Worm (Caenorhabditis elegans) whole organism, mixed stage, embryonic: Measurements from ENCODE around the gene ugt-7.

ENCODE experiments used
- M03D4.4 ChIP-seq: sonication (generic microtip); optimal IDR thresholded peaks from 2 replicates; lab custom pipeline; 2017; ENCODE audit warnings: mild to moderate bottlenecking, missing genetic modification characterization, missing compliant biosample characterization
- bed-3 ChIP-seq: fragments of 200-800 bp; sonication (Bioruptor generic); optimal IDR thresholded peaks from 3 replicates; lab custom pipeline; 2018; ENCODE audit warnings: mild to moderate bottlenecking, missing genetic modification characterization, moderate library complexity, missing compliant biosample characterization
- blmp-1 ChIP-seq: fragments of 150-350 bp; optimal IDR thresholded peaks from 2 replicates; lab custom pipeline; 2014; ENCODE audit warnings: missing biosample characterization, missing genetic modification characterization
- ceh-39 ChIP-seq: fragments of 150-350 bp; optimal IDR thresholded peaks from 2 replicates; lab custom pipeline; 2014; ENCODE audit warnings: missing biosample characterization, missing genetic modification characterization
- ceh-43 ChIP-seq: fragments of 200-800 bp; sonication (Bioruptor generic); optimal IDR thresholded peaks from 2 replicates; lab custom pipeline; 2018; ENCODE audit warnings: mild to moderate bottlenecking, missing genetic modification characterization, moderate library complexity, missing compliant biosample characterization
- ceh-83 ChIP-seq: fragments of 200-800 bp; sonication (Bioruptor generic); optimal IDR thresholded peaks from 2 replicates; lab custom pipeline; 2018; ENCODE audit warnings: mild to moderate bottlenecking, missing genetic modification characterization, missing compliant biosample characterization
- ces-1 ChIP-seq: fragments of 150-350 bp; optimal IDR thresholded peaks from 2 replicates; lab custom pipeline; 2014; ENCODE audit warnings: missing biosample characterization, missing genetic modification reagents, missing genetic modification characterization
- cnd-1 ChIP-seq: fragments of 200-800 bp; sonication (Bioruptor generic); optimal IDR thresholded peaks from 2 replicates; lab custom pipeline; 2018; ENCODE audit warnings: mild to moderate bottlenecking, missing genetic modification characterization, missing compliant biosample characterization
- drap-1 ChIP-seq: fragments of 200-800 bp; sonication (Bioruptor generic); optimal IDR thresholded peaks from 3 replicates; lab custom pipeline; 2018; ENCODE audit warnings: mild to moderate bottlenecking, missing genetic modification characterization, missing compliant biosample characterization
- elt-1 ChIP-seq: sonication (generic microtip); optimal IDR thresholded peaks from 2 replicates; lab custom pipeline; 2017; ENCODE audit warnings: missing genetic modification characterization, mild to moderate bottlenecking, missing compliant biosample characterization, antibody characterized with exemption, moderate library complexity, borderline replicate concordance; ENCODE audit not compliant: insufficient read depth
- elt-3 ChIP-seq: fragments of 150-350 bp; optimal IDR thresholded peaks from 2 replicates; lab custom pipeline; 2014; ENCODE audit warnings: missing biosample characterization, missing genetic modification characterization
- flh-1 ChIP-seq: fragments of 200-800 bp; sonication (Bioruptor generic); optimal IDR thresholded peaks from 2 replicates; lab custom pipeline; 2018; ENCODE audit warnings: mild to moderate bottlenecking, missing genetic modification characterization, moderate library complexity, missing compliant biosample characterization
- ham-2 ChIP-seq: fragments of 200-800 bp; sonication (Bioruptor generic); optimal IDR thresholded peaks from 2 replicates; lab custom pipeline; 2018; ENCODE audit warnings: mild to moderate bottlenecking, missing genetic modification characterization, missing compliant biosample characterization
- lin-13 ChIP-seq: fragments of 150-350 bp; optimal IDR thresholded peaks from 2 replicates; lab custom pipeline; 2014; ENCODE audit warnings: missing biosample characterization, missing genetic modification characterization
- lin-32 ChIP-seq: fragments of 200-800 bp; sonication (Bioruptor generic); optimal IDR thresholded peaks from 2 replicates; lab custom pipeline; 2018; ENCODE audit warnings: mild to moderate bottlenecking, missing genetic modification characterization, missing compliant biosample characterization
- lsy-2 ChIP-seq: fragments of 150-350 bp; optimal IDR thresholded peaks from 2 replicates; lab custom pipeline; 2014; ENCODE audit warnings: missing biosample characterization, missing genetic modification characterization
- mab-5 ChIP-seq: fragments of 150-350 bp; optimal IDR thresholded peaks from 2 replicates; lab custom pipeline; 2014; ENCODE audit warnings: missing biosample characterization, missing genetic modification characterization
- mls-2 ChIP-seq: sonication (generic microtip); optimal IDR thresholded peaks from 2 replicates; lab custom pipeline; 2016; ENCODE audit warnings: mild to moderate bottlenecking, missing genetic modification characterization, moderate library complexity, missing compliant biosample characterization
- nhr-2 ChIP-seq: fragments of 150-350 bp; optimal IDR thresholded peaks from 2 replicates; lab custom pipeline; 2014; ENCODE audit warnings: missing biosample characterization, missing genetic modification characterization
- nhr-237 ChIP-seq: fragments of 150-350 bp; optimal IDR thresholded peaks from 2 replicates; lab custom pipeline; 2014; ENCODE audit warnings: missing biosample characterization, missing genetic modification characterization
- nhr-28 ChIP-seq: fragments of 150-350 bp; optimal IDR thresholded peaks from 2 replicates; lab custom pipeline; 2014; ENCODE audit warnings: missing biosample characterization, missing genetic modification characterization
- nhr-76 ChIP-seq: sonication (generic microtip); optimal IDR thresholded peaks from 2 replicates; lab custom pipeline; 2017; ENCODE audit warnings: missing biosample characterization, missing genetic modification characterization
- pha-4 ChIP-seq: fragments of 150-350 bp; optimal IDR thresholded peaks from 2 replicates; lab custom pipeline; 2018; ENCODE audit warnings: missing biosample characterization, missing genetic modification reagents, missing genetic modification characterization
- sem-2 ChIP-seq: fragments of 200-800 bp; sonication (Bioruptor generic); optimal IDR thresholded peaks from 2 replicates; lab custom pipeline; 2018; ENCODE audit warnings: mild to moderate bottlenecking, missing genetic modification characterization, missing compliant biosample characterization
- snpc-4 ChIP-seq: fragments of 150-350 bp; optimal IDR thresholded peaks from 2 replicates; lab custom pipeline; 2014; ENCODE audit warnings: missing biosample characterization, missing genetic modification characterization
- sptf-1 ChIP-seq: sonication (generic microtip); optimal IDR thresholded peaks from 2 replicates; lab custom pipeline; 2017; ENCODE audit warnings: mild to moderate bottlenecking, missing genetic modification characterization, moderate library complexity, missing compliant biosample characterization
- tbx-8 ChIP-seq: fragments of 200-800 bp; sonication (Bioruptor generic); optimal IDR thresholded peaks from 2 replicates; lab custom pipeline; 2018; ENCODE audit warnings: mild to moderate bottlenecking, missing genetic modification characterization, moderate library complexity, missing compliant biosample characterization
- unc-120 ChIP-seq: sonication (generic microtip); optimal IDR thresholded peaks from 2 replicates; lab custom pipeline; 2017; ENCODE audit warnings: missing genetic modification characterization, missing compliant biosample characterization; ENCODE audit not compliant: poor library complexity, severe bottlenecking
- unc-39 ChIP-seq: fragments of 150-350 bp; optimal IDR thresholded peaks from 2 replicates; lab custom pipeline; 2014; ENCODE audit warnings: missing biosample characterization, missing genetic modification characterization
- unc-62 ChIP-seq: fragments of 150-350 bp; optimal IDR thresholded peaks from 2 replicates; lab custom pipeline; 2014; ENCODE audit warnings: missing biosample characterization, missing genetic modification reagents, missing genetic modification characterization
- ztf-11 ChIP-seq: fragments of 150-350 bp; optimal IDR thresholded peaks from 2 replicates; lab custom pipeline; 2014; ENCODE audit warnings: missing biosample characterization, missing genetic modification characterization

Gene ugt-7

DNA sequence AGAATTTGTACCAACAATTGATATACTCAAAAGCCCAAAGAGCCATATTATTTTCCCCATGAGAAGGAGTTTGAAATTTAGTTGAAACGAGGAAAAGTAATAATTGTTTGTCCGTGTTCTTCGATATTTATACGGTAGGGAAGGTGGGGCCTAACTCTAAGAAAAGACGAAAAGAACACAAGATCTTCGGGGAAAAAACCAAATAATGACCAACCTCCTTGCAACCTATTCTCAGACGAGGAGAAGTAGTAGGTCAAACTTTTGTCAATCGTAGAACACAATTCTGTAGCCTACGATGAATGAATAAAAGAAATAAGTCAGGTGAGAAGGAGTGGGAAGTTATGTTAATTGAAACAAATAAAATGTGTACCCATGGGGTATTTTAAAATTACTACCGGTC lies 13.3 kb downstream of the ugt-7 start, which contains the start of gene ncx-8:
ncx-8 (minus strand) TSS at position 101 of the 400 bp plus-strand sequence.
- TF ChIP-seq lin-32 (GFP tag; lab: Kevin White, UChicago): no peak
- TF ChIP-seq snpc-4 (tag; lab: Kevin White, UChicago): no peak
- no peak for TF ChIP-seq blmp-1 (tag; lab: Kevin White, UChicago)

DNA sequence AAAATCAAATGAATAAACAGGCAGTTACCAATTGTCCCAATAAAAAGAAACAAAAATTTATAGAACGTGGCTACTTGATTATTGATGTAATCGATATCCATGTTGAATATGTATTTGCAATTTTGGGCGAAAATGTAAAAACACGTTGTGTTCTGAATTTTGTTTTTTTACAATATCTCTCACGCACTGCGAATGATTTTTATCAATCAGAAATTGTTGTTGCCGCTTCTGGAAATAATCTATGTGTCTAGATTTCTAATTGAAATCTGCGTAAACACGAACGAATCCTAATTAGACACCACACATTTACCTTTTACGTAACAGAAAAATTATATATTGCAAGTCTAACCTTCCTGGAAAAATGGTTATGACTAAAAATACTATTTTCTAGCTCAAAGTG lies 17.3 kb downstream of the ugt-7 start, which contains the start of gene srsx-13:
srsx-13 (minus strand) TSS at position 101 of the 400 bp plus-strand sequence.
- no peak for TF ChIP-seq elt-3
- TF ChIP-seq ceh-43 (GFP tag; lab: Kevin White, UChicago): no peak
- TF ChIP-seq ceh-83 (GFP tag; lab: Kevin White, UChicago): no peak
- no peak for TF ChIP-seq mab-5 (tag; lab: Kevin White, UChicago)
- TF ChIP-seq lsy-2: no peak
- TF ChIP-seq ceh-39: no peak
- no peak for TF ChIP-seq unc-62 (GFP tag; lab: Kevin White, UChicago)
- no peak for TF ChIP-seq M03D4.4
- no peak for TF ChIP-seq nhr-2 (tag; lab: Kevin White, UChicago)

DNA sequence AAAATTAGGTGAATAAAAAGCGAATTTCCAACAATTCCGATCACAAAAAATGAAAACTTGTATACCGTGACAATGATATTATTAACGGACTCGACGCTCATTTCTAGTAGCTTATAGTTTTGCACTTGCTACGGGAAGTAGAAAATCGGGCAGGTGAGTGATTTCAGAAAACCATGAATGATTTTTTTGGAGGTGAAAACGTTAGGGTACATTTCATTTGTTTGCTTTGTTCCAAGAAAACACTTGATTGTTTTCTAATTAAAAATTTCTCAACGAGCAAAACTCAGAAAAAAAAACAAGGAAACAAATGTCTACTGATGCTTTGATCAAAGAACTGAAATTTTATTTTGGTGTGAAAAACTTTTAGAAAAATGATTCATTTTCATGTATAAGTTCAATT lies 19.5 kb downstream of the ugt-7 start, which contains the start of gene srsx-12:
srsx-12 (minus strand) TSS at position 101 of the 400 bp plus-strand sequence.
- TF ChIP-seq drap-1: no peak
- no peak for TF ChIP-seq ceh-83 (GFP tag; lab: Kevin White, UChicago)
- no peak for TF ChIP-seq cnd-1 (tag; lab: Kevin White, UChicago)
- TF ChIP-seq unc-62 (GFP tag; lab: Kevin White, UChicago): no peak
- TF ChIP-seq M03D4.4: no peak
- no peak for TF ChIP-seq sptf-1 (tag; lab: Kevin White, UChicago)
- TF ChIP-seq ztf-11 (tag; lab: Kevin White, UChicago): no peak
- TF ChIP-seq nhr-237 (tag; lab: Kevin White, UChicago): no peak
- no peak for TF ChIP-seq ham-2 (GFP tag; lab: Kevin White, UChicago)
- TF ChIP-seq tbx-8: no peak
- TF ChIP-seq sem-2 (GFP tag; lab: Kevin White, UChicago): no peak
- TF ChIP-seq blmp-1 (tag; lab: Kevin White, UChicago): no peak
- TF ChIP-seq ces-1 (GFP tag; lab: Kevin White, UChicago): no peak
- TF ChIP-seq bed-3 (GFP tag; lab: Kevin White, UChicago): no peak
- TF ChIP-seq unc-120 (tag; lab: Kevin White, UChicago): no peak

DNA sequence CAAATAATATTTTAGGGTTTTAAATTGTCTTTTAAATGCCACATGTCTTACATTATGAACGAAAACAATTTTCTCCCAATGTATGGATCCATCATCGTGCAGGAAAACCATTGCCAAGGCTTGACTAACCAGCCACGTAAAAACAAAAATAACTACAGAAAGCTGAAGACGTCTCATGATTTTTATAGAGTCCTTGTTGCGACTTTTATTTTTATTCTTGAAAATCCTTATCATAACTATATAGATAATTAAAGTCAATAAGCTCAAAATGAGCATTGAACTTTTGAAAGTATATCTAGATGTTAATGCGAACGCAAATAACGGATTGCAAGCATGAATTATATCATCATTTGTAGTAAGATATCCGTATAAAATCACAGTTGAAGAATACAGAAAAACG lies 20.3 kb downstream of the ugt-7 start:
- TF ChIP-seq flh-1 (GFP tag; lab: Kevin White, UChicago) (no peak), ceh-43 (GFP tag; lab: Kevin White, UChicago) (no peak), snpc-4 (tag; lab: Kevin White, UChicago) (no peak), ztf-11 (tag; lab: Kevin White, UChicago) (no peak), drap-1 (no peak), nhr-2 (tag; lab: Kevin White, UChicago) (no peak), elt-3 (no peak), nhr-76 (no peak), nhr-28 (tag; lab: Kevin White, UChicago) (no peak), elt-1 (no peak), ceh-39 (no peak), nhr-237 (tag; lab: Kevin White, UChicago) (no peak), mab-5 (tag; lab: Kevin White, UChicago) (no peak), lin-13 (tag; lab: Kevin White, UChicago) (no peak)

DNA sequence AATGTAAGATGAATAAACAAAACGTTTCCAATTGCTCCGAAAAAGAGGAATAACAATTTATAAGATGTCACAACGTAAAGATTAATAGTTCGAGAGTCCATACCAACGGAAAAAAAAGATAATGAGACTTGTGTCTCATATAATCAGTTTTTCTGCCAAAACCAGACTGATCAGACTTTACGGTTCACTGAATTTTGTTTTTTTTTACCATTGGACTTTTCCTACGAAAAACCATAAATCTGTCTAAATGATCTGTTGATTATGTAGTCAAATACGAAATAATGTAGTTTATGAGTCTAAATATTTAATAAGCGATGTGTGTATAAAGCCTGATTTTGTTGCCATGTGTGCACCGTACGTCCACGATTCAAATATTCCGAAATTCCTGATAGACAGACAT lies 21.3 kb downstream of the ugt-7 start, which contains the start of gene srsx-11:
srsx-11 (minus strand) TSS at position 101 of the 400 bp plus-strand sequence.
- TF ChIP-seq ceh-39 (no peak), bed-3 (GFP tag; lab: Kevin White, UChicago) (no peak), pha-4 (no peak), nhr-28 (tag; lab: Kevin White, UChicago) (no peak), ham-2 (GFP tag; lab: Kevin White, UChicago) (no peak)

DNA sequence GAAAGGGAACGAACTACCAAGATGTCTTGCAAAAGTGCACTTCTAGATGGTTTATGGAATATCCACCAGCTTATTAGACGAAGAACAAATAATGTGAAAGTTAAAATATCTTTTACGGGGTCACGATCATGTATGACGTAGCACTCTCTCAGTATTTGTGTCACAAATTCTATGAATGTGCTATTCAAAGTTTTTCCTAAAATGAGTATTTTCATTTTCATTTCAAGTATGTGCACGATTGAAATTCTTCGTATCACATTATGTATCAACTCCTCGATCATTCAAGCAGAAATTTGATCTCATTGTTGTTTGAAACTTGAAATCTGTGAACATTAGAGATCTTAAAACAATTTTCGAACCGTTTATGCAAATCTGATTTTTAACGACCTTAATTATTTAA lies 22.8 kb downstream of the ugt-7 start:
- TF ChIP-seq tbx-8 (no peak), drap-1 (no peak), lsy-2 (no peak), sem-2 (GFP tag; lab: Kevin White, UChicago) (no peak), mls-2 (no peak), flh-1 (GFP tag; lab: Kevin White, UChicago) (no peak), unc-62 (GFP tag; lab: Kevin White, UChicago) (no peak), sptf-1 (tag; lab: Kevin White, UChicago) (no peak), ces-1 (GFP tag; lab: Kevin White, UChicago) (no peak), unc-120 (tag; lab: Kevin White, UChicago) (no peak), unc-39 (tag; lab: Kevin White, UChicago) (no peak), elt-3 (no peak), ceh-43 (GFP tag; lab: Kevin White, UChicago) (no peak)
